Worm (Caenorhabditis elegans): Measurements from ENCODE around the gene D2063.1.
A peak's percentile ranks its signal among the peaks of the same experiment; 100 is the strongest.

The D2063.1 gene

DNA sequence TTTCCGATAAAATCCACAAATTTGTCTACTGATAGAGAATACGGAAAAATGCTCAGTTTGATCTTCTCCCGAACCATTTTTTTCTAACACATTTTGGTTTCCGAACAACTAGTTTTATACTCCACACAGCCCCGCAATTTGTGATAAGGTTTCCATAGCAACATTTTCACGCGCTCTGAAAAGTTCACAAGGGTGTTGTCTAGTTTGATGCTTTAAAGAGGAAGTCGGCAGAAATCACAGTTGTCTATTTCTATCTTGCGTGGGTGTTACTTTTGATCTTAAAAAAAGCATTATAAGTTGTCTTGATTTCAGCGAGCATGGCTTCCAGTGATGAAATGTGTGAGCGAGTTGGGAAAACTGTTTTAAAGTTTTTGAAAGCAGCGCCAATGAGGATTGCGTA, 27.2 kb upstream of the D2063.1 start, which contains the start of gene ZC132.3:
Gene ZC132.3, minus strand, starts transcription at position 101 of the 400 bp plus-strand sequence.
- TF ChIP-seq tag-97 (GFP tag; IDR thresholded peaks at IDR 0.05) (no peak), nhr-42 (GFP tag; IDR thresholded peaks at IDR 0.05) (no peak)

ce11 chrV:4302842-4303241, 24.1 kb upstream of the D2063.1 start:
- TF ChIP-seq unc-62 (GFP tag; optimal IDR thresholded peaks at IDR 0.05 in 1 of 2) (peak in 1 of 2 experiments; percentile 97), unc-62 (tag; optimal IDR thresholded peaks at IDR 0.05) (no peak), aha-1 (tag) (no peak), nhr-6 (tag; optimal IDR thresholded peaks at IDR 0.05) (no peak), F10B5.3 (tag; optimal IDR thresholded peaks at IDR 0.05) (no peak)

- TF ChIP-seq lim-7 (GFP tag; IDR thresholded peaks at IDR 0.05): 0 out of 2 replicates have a peak, but pooled peaks have one; percentile 43
- no peak for TF ChIP-seq dpl-1 (GFP tag; optimal IDR thresholded peaks at IDR 0.05)
- TF ChIP-seq nhr-76 (tag; optimal IDR thresholded peaks at IDR 0.05): no peak
- TF ChIP-seq aha-1 (tag): peak; percentile 90
- no peak for TF ChIP-seq mes-2 (tag; optimal IDR thresholded peaks at IDR 0.05; ENCODE audit: poor library complexity, severe bottlenecking)
- TF ChIP-seq snpc-4 (tag; optimal IDR thresholded peaks at IDR 0.05): no peak
These were observed 23.1 kb upstream of the D2063.1 start for ce11 chrV:4303793-4304192.

DNA sequence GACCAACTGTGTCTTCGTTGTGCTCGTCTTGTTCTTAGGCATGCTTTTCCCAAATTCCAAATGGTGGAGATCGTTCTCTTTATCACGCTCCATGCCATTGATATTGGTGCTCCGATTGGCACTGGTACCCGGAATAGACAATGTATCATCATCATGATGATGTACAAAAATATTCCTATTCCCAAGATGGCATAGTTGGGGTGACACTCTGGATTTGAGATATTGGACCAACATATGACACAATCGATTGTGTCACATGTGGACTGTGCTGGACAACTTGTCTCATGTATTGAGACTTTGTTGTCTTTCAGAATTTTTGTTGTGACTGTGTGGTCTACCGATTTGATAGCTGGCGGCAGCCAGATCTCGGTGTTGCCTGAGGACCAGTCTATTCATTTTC, 22.7 kb upstream of the D2063.1 start:
- no peak for TF ChIP-seq lin-38 (GFP tag; IDR thresholded peaks at IDR 0.05)
- TF ChIP-seq arid-1 (GFP tag; conservative IDR thresholded peaks at IDR 0.05): no peak
- TF ChIP-seq aha-1 (tag): peak; percentile 92
- TF ChIP-seq snpc-4 (tag; optimal IDR thresholded peaks at IDR 0.05): no peak
- TF ChIP-seq ztf-7 (tag; optimal IDR thresholded peaks at IDR 0.05): no peak
- no peak for TF ChIP-seq zip-11 (GFP tag; IDR thresholded peaks at IDR 0.05)

DNA sequence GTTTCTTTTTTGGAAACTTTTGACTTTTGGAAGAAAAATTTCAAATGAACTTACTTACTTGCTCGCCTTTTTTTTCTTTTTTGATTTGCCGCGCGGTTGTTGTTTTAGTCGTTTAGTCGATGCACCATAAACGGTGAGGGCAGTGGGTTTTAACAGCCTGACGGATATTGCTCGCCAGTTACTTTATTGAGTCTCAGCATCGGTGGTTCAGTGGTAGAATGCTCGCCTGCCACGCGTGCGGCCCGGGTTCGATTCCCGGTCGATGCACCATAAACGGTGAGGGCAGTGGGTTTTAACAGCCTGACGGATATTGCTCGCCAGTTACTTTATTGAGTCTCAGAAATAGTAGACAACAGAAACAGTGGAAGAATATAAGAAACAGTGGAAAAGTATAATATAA, 16.5 kb upstream of the D2063.1 start:
- TF ChIP-seq tra-1 (GFP tag; IDR thresholded peaks at IDR 0.05): 0 out of 2 replicates have a peak, but pooled peaks have one; percentile 14
- peak; percentile 49; the same call in 1 of the 2 replicates for TF ChIP-seq lim-7 (GFP tag; IDR thresholded peaks at IDR 0.05)

DNA sequence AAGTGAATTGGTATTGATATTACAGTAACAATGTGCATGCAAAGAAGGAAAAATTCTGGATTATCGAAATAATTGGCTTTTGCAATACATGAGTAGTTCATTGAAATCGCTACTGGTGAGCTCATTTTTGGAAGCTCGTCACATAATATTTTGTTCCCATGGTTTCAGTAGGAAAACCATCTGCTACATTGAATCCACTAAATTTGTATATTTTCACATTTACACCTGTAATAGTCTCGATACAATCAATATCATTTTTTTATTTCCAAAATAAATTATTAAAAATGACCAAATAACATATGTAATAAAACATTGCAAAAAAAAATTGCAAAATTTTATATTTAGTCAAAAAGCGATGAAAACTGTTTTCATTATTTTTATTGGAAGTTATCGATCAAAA, 11.9 kb upstream of the D2063.1 start, which contains the start of gene srh-192:
Gene srh-192, minus strand, starts transcription at position 101 of the 400 bp plus-strand sequence.
- TF ChIP-seq unc-62 (GFP tag; optimal IDR thresholded peaks at IDR 0.05 in 1 of 2) (peak in 1 of 2 experiments; percentile 15), unc-62 (tag; optimal IDR thresholded peaks at IDR 0.05) (no peak), zip-2 (tag; optimal IDR thresholded peaks at IDR 0.05) (no peak), ZK337.2 (GFP tag; IDR thresholded peaks at IDR 0.05) (no peak), hif-1 (tag; optimal IDR thresholded peaks at IDR 0.05) (no peak)

DNA sequence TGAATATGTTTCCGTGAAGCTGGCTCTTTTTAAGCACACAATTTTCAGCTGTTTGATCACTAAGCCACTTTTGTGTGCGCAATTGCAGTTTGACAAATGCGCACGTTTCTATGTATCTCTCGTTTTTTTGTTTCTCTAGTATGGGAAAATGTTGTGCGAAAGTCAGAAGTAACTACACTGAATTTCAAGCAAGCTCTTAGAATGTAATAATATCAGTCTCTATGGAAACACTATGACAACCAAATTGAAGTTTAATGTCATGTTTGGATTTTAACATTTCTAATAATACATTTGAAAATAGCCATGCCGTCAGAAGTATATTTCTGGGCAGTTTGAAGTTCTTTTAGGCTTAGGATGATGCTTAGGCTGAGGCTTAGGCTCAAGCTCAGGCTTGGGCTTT, 7.1 kb upstream of the D2063.1 start, which contains the start of gene ZC132.9:
Gene ZC132.9, minus strand, starts transcription at position 101 of the 400 bp plus-strand sequence.
- TF ChIP-seq hif-1 (tag; optimal IDR thresholded peaks at IDR 0.05): no peak
- no peak for TF ChIP-seq nhr-10 (tag; optimal IDR thresholded peaks at IDR 0.05)
- TF ChIP-seq ceh-20 (GFP tag; IDR thresholded peaks at IDR 0.05): no peak
- no peak for TF ChIP-seq unc-130 (GFP tag; optimal IDR thresholded peaks at IDR 0.05)

ce11 chrV:4322706-4323105, 4.2 kb upstream of the D2063.1 start, which contains the start of gene R02D1.2:
Gene R02D1.2, minus strand, starts transcription at chrV:4322806.
- TF ChIP-seq daf-19 (GFP tag; conservative IDR thresholded peaks at IDR 0.05): no peak
- no peak for TF ChIP-seq lin-1 (GFP tag; IDR thresholded peaks at IDR 0.05)
- no peak for TF ChIP-seq ctbp-1 (GFP tag; IDR thresholded peaks at IDR 0.05)
- no peak for TF ChIP-seq egl-27 (tag; optimal IDR thresholded peaks at IDR 0.05)
- TF ChIP-seq mxl-3 (GFP tag; optimal IDR thresholded peaks at IDR 0.05): no peak

Measured in whole organism, L4 larva.